Worm (Caenorhabditis elegans) whole organism, L3 larva: ENCODE results near the gene amt-1.

ENCODE experiments used
- ama-1 ChIP-seq: fragments of 150-350 bp; optimal IDR thresholded peaks from 2 replicates; lab custom pipeline; 2018
- ceh-82 ChIP-seq: fragments of 150-350 bp; optimal IDR thresholded peaks from 2 replicates; lab custom pipeline; 2014; ENCODE audit warnings: missing biosample characterization, missing genetic modification characterization
- fkh-10 ChIP-seq: sonication (generic microtip); optimal IDR thresholded peaks from 2 replicates; lab custom pipeline; 2017; ENCODE audit warnings: missing biosample characterization, missing genetic modification reagents, missing genetic modification characterization
- nhr-12 ChIP-seq: fragments of 150-350 bp; optimal IDR thresholded peaks from 2 replicates; lab custom pipeline; 2014; ENCODE audit warnings: missing biosample characterization, missing genetic modification characterization
- nhr-25 ChIP-seq: sonication (generic microtip); optimal IDR thresholded peaks from 2 replicates; lab custom pipeline; 2017; ENCODE audit warnings: missing biosample characterization, missing genetic modification characterization
- nhr-77 ChIP-seq: fragments of 150-350 bp; optimal IDR thresholded peaks from 2 replicates; lab custom pipeline; 2014; ENCODE audit warnings: missing biosample characterization, missing genetic modification characterization
- unc-39 ChIP-seq: sonication (generic microtip); optimal IDR thresholded peaks from 4 replicates; lab custom pipeline; 2017; ENCODE audit warnings: missing biosample characterization, missing genetic modification characterization
- unc-62 ChIP-seq: fragments of 150-350 bp; sonication (generic microtip); optimal IDR thresholded peaks from 4 replicates; lab custom pipeline; 2014; ENCODE audit warnings: missing biosample characterization, missing genetic modification reagents, missing genetic modification characterization
- ztf-11 ChIP-seq: fragments of 150-350 bp; optimal IDR thresholded peaks from 2 replicates; lab custom pipeline; 2014; ENCODE audit warnings: missing biosample characterization, missing genetic modification characterization

ce11 chrX:4577941-4578340 lies 6.7 kb downstream of the amt-1 start, which contains the start of gene C05E11.3:
- TF ChIP-seq ama-1, result no peak
- no peak for TF ChIP-seq nhr-77 (tag; lab: Kevin White, UChicago)
- TF ChIP-seq ceh-82 (tag; lab: Kevin White, UChicago), result no peak
- no peak for TF ChIP-seq unc-62 (GFP tag; lab: Kevin White, UChicago)
- no peak for TF ChIP-seq ztf-11 (tag; lab: Kevin White, UChicago)
- no peak for TF ChIP-seq fkh-10 (GFP tag; lab: Kevin White, UChicago)
- no peak for TF ChIP-seq nhr-12
- TF ChIP-seq nhr-25 (tag; lab: Kevin White, UChicago), result no peak
- TF ChIP-seq unc-39 (tag; lab: Kevin White, UChicago), result no peak
